Worm (Caenorhabditis elegans) whole organism, L3 larva: ENCODE measurements around the gene F53F4.11.

ENCODE experiments used
- elt-1 ChIP-seq: fragments of 150-350 bp; optimal IDR thresholded peaks from 2 replicates; lab custom pipeline; 2014; ENCODE audit warnings: missing biosample characterization, missing genetic modification characterization
- elt-2 ChIP-seq: sonication (generic microtip); optimal IDR thresholded peaks from 2 replicates; lab custom pipeline; 2016; ENCODE audit warnings: missing genetic modification reagents, mild to moderate bottlenecking, missing genetic modification characterization, missing compliant biosample characterization
- fkh-2 ChIP-seq: fragments of 150-350 bp; optimal IDR thresholded peaks from 2 replicates; lab custom pipeline; 2014; ENCODE audit warnings: missing biosample characterization, missing genetic modification reagents, missing genetic modification characterization
- fos-1 ChIP-seq: fragments of 150-350 bp; optimal IDR thresholded peaks from 2 replicates; lab custom pipeline; 2014; ENCODE audit warnings: missing biosample characterization, missing genetic modification characterization
- nfya-1 ChIP-seq: sonication (generic microtip); optimal IDR thresholded peaks from 2 replicates; lab custom pipeline; 2017; ENCODE audit warnings: missing genetic modification characterization, mild to moderate bottlenecking, missing compliant biosample characterization, antibody characterized with exemption, moderate library complexity; ENCODE audit not compliant: insufficient read depth
- nhr-28 ChIP-seq: fragments of 150-350 bp; optimal IDR thresholded peaks from 2 replicates; lab custom pipeline; 2014; ENCODE audit warnings: missing biosample characterization, missing genetic modification characterization
- pha-4 ChIP-seq: fragments of 150-350 bp; optimal IDR thresholded peaks from 2 replicates; lab custom pipeline; 2014; ENCODE audit warnings: missing biosample characterization, missing genetic modification reagents, missing genetic modification characterization
- pqm-1 ChIP-seq: fragments of 150-350 bp; optimal IDR thresholded peaks from 2 replicates; lab custom pipeline; 2017; ENCODE audit warnings: missing biosample characterization, missing genetic modification characterization, inconsistent platforms
- unc-39 ChIP-seq: sonication (generic microtip); optimal IDR thresholded peaks from 4 replicates; lab custom pipeline; 2017; ENCODE audit warnings: missing biosample characterization, missing genetic modification characterization

Gene F53F4.11

ce11 chrV:13576828-13577227, 47.5 kb downstream of the F53F4.11 start:
- TF ChIP-seq elt-2 (tag; lab: Kevin White, UChicago) = peak; percentile 71
- TF ChIP-seq fos-1 = no peak
- peak; percentile 80 for TF ChIP-seq pqm-1
- no peak for TF ChIP-seq elt-1 (tag; lab: Kevin White, UChicago)
- TF ChIP-seq fkh-2 (tag; lab: Kevin White, UChicago) = no peak
- no peak for TF ChIP-seq nhr-28 (tag; lab: Kevin White, UChicago)
- peak; percentile 86 for TF ChIP-seq pha-4 (tag; lab: Kevin White, UChicago)
- no peak for TF ChIP-seq nfya-1 (tag; lab: Kevin White, UChicago)

ce11 chrV:13575866-13576265, 48.5 kb downstream of the F53F4.11 start:
- TF ChIP-seq unc-39 (no peak), pha-4 (tag; lab: Kevin White, UChicago) (peak; percentile 75)
